Fruit fly (Drosophila melanogaster): ENCODE results near the gene CG2310.

The CG2310 gene

DNA sequence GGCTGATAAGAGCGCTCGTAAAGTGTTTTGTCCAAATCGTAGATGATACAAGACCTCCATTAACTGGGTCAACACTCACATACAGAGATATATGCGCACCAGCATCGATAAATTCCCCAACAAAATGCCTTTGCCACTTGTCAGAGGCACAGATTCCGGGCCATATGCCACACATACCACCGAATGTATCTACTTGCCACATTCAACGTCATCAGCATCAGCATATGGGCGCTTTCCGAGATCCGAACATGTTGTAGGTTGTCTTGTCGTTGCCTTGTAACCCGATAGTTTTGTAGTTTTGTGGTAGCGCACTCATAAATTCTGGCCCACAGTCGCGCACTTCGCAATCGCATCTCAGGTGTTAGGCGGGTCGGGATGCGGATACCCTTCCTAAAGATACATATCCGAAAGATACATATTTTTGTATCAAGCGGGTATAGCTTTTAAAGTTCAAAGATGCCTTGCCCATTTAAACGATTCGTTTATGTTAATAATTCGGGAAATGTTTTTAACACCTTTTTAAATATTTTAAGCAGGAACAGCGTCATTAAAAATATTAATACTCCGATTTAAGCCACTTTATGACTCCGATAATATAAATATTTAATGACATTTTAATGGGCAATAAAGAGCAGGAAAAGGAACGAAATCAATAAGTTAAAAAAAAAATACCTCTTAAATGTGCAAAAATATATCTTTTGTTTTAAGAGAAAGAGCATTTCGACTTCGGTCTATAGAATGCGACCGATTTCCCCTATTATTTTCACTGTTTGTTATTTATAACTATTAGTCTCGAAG, 30.9 kb upstream of the CG2310 start (continued):
- TF ChIP-seq CG10979 (tag; optimal IDR thresholded peaks at IDR 0.05) (peak; percentile 56), repo (GFP tag; optimal IDR thresholded peaks at IDR 0.05) (no peak), CG5180 (GFP tag; optimal IDR thresholded peaks at IDR 0.05) (peak; percentile 6), D19B (GFP tag; optimal IDR thresholded peaks at IDR 0.05) (no peak), gem (tag; optimal IDR thresholded peaks at IDR 0.05) (peak; percentile 48), CG17361 (GFP tag; IDR thresholded peaks at IDR 0.05) (peak; percentile 45; the same call in 1 of the 3 replicates), nmo (GFP tag; optimal IDR thresholded peaks at IDR 0.05) (peak; percentile 43), CG8089 (GFP tag; optimal IDR thresholded peaks at IDR 0.05) (no peak), twi (tag; optimal IDR thresholded peaks at IDR 0.05) (peak; percentile 96), H15 (GFP tag; IDR thresholded peaks at IDR 0.05) (no peak), sisA (GFP tag; IDR thresholded peaks at IDR 0.05) (no peak), CG4328 (GFP tag; optimal IDR thresholded peaks at IDR 0.05) (no peak), CG30403 (GFP tag; optimal IDR thresholded peaks at IDR 0.05) (peak; percentile 33), Dbx (GFP tag; IDR thresholded peaks at IDR 0.05) (no peak), CG14710 (tag; optimal IDR thresholded peaks at IDR 0.05) (peak; percentile 28), CG3838 (GFP tag; optimal IDR thresholded peaks at IDR 0.05) (no peak), peb (GFP tag; IDR thresholded peaks at IDR 0.05) (no peak), eve (GFP tag; optimal IDR thresholded peaks at IDR 0.05) (no peak), gt (GFP tag; IDR thresholded peaks at IDR 0.05) (no peak), fd3F (GFP tag; optimal IDR thresholded peaks at IDR 0.05) (no peak), eyg (GFP tag; optimal IDR thresholded peaks at IDR 0.05) (no peak), cato (GFP tag; optimal IDR thresholded peaks at IDR 0.05; ENCODE audit: borderline replicate concordance) (no peak), CG10274 (GFP tag; optimal IDR thresholded peaks at IDR 0.05) (no peak), gsb-n (tag; optimal IDR thresholded peaks at IDR 0.05) (peak; percentile 9), ranshi (GFP tag; IDR thresholded peaks at IDR 0.05) (no peak), CTCF (GFP tag; optimal IDR thresholded peaks at IDR 0.05) (no peak), CoRest (tag; optimal IDR thresholded peaks at IDR 0.05) (peak; percentile 26), row (GFP tag; IDR thresholded peaks at IDR 0.05) (peak; percentile 41; the same call in 2 of the 3 replicates), CG10321 (GFP tag; IDR thresholded peaks at IDR 0.05) (no peak), Side (GFP tag; optimal IDR thresholded peaks at IDR 0.05) (no peak), pum (GFP tag; optimal IDR thresholded peaks at IDR 0.05) (no peak), D (optimal IDR thresholded peaks at IDR 0.05) (no peak), D (GFP tag; optimal IDR thresholded peaks at IDR 0.05) (peak; percentile 47), CG11247 (GFP tag; IDR thresholded peaks at IDR 0.05) (no peak), gfzf (GFP tag; optimal IDR thresholded peaks at IDR 0.05) (no peak), fd96Cb (tag; optimal IDR thresholded peaks at IDR 0.05) (peak; percentile 16), sqz (GFP tag; optimal IDR thresholded peaks at IDR 0.05) (no peak), Sox100B (GFP tag; optimal IDR thresholded peaks at IDR 0.05) (peak; percentile 54), sens (GFP tag) (peak; percentile 81), lbe (GFP tag; optimal IDR thresholded peaks at IDR 0.05) (no peak), sd (tag; optimal IDR thresholded peaks at IDR 0.05) (peak; percentile 39), pb (GFP tag; optimal IDR thresholded peaks at IDR 0.05) (no peak), yki (optimal IDR thresholded peaks at IDR 0.05) (no peak), ab (GFP tag; optimal IDR thresholded peaks at IDR 0.05) (no peak)
